Worm (Caenorhabditis elegans): ENCODE measurements around the gene sru-45.

sru-45 gene

DNA sequence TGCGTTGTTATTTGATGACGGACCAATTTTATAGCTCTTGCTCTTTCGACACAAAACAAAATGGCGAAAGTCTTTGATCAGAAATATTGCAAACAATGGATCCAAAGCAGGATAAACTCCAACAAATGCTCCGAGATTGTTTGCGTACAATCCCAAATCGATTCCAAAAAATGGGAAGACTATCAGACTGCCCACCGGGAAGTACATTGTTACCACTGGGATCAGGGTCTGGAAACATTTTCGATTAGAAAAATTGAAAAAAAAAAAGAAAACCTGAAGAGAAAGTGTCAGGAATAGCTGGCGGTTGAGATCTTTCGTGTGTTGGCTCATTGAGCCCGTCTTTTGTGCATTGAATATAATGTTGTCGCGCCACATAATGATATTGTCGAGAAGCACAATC lies 15.3 kb downstream of the sru-45 start:
- TF ChIP-seq ztf-18 (tag; optimal IDR thresholded peaks at IDR 0.05) (no peak), hmg-1.2 (GFP tag; IDR thresholded peaks at IDR 0.05) (no peak), bed-1 (GFP tag; IDR thresholded peaks at IDR 0.05) (no peak), pbrm-1 (GFP tag; IDR thresholded peaks at IDR 0.05) (no peak), D2030.7 (GFP tag; IDR thresholded peaks at IDR 0.05) (no peak), lin-40 (tag; optimal IDR thresholded peaks at IDR 0.05) (no peak), hlh-12 (tag; optimal IDR thresholded peaks at IDR 0.05) (no peak), sptf-2 (GFP tag; optimal IDR thresholded peaks at IDR 0.05) (no peak), Y79H2A.3 (GFP tag; conservative IDR thresholded peaks at IDR 0.05) (no peak), F55B11.4 (tag; optimal IDR thresholded peaks at IDR 0.05; ENCODE audit: borderline replicate concordance, insufficient read depth) (no peak)

DNA sequence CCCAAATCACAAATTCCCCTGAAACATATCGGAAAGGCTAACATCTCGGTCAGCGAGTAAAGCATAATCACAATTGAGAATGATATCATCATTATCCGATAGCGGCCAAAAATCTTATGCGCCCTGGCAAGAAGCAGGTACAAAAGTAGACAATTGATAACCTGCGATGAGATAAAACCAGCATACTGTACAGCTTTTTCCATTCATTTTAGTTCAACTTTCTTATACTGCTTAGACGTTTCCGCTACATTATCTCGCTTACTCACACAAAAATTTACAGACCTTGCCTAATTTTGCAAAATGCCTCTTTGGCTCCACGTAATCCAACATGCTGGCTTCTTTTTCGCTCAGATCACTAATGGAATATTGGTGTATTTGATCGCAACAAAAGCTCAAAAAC lies 17.2 kb downstream of the sru-45 start, which contains the start of gene str-150:
TSS of gene str-150 (plus strand) at position 301 of the 400 bp plus-strand sequence.
- TF ChIP-seq nhr-179 (tag; optimal IDR thresholded peaks at IDR 0.05) = no peak
- no peak for TF ChIP-seq F49E8.2 (tag; optimal IDR thresholded peaks at IDR 0.05; ENCODE audit: insufficient read depth)
- TF ChIP-seq rpc-1 (optimal IDR thresholded peaks at IDR 0.05) = no peak
- TF ChIP-seq rpc-1 (tag; optimal IDR thresholded peaks at IDR 0.05) = no peak
- TF ChIP-seq ceh-27 (GFP tag; optimal IDR thresholded peaks at IDR 0.05) = no peak
- TF ChIP-seq hmg-20 (GFP tag; IDR thresholded peaks at IDR 0.05) = no peak
- TF ChIP-seq ccch-3 (GFP tag; optimal IDR thresholded peaks at IDR 0.05) = no peak
- no peak for TF ChIP-seq ceh-100 (GFP tag; IDR thresholded peaks at IDR 0.05)
- TF ChIP-seq somi-1 (GFP tag; optimal IDR thresholded peaks at IDR 0.05) = no peak
- no peak for TF ChIP-seq nfya-1 (tag; optimal IDR thresholded peaks at IDR 0.05; ENCODE audit: borderline replicate concordance, insufficient read depth)
- TF ChIP-seq Y95B8A.8 (GFP tag; IDR thresholded peaks at IDR 0.05) = no peak
- no peak for TF ChIP-seq F23B12.7 (tag; optimal IDR thresholded peaks at IDR 0.05; ENCODE audit: insufficient read depth)
- TF ChIP-seq madf-8 (GFP tag; conservative IDR thresholded peaks at IDR 0.05) = no peak

DNA sequence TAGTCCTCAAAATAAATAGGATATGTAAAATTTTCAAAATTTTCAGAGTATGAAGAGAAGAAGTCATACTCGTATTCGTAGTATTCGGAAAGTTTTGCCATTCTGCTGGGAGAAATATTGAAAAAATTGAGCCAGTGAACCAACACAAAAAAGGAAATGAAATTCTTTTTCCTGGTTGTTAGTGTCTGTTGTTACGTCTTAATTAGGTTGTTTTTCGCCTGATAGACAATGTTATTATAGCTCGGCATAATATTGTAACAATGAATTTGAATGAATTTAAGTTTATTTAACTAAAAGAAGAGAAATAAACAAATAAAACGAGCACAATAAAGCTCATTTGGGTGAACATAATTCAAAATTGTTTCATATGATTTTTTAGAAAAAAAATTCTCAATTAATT lies 22.7 kb downstream of the sru-45 start, which contains the start of gene srw-73:
TSS of gene srw-73 (minus strand) at position 101 of the 400 bp plus-strand sequence.
- no peak for TF ChIP-seq F23B12.7 (tag; optimal IDR thresholded peaks at IDR 0.05; ENCODE audit: insufficient read depth)
- no peak for TF ChIP-seq somi-1 (GFP tag; optimal IDR thresholded peaks at IDR 0.05)
- TF ChIP-seq hmg-1.2 (GFP tag; IDR thresholded peaks at IDR 0.05) = no peak
- TF ChIP-seq repo-1 (tag; optimal IDR thresholded peaks at IDR 0.05) = no peak
- TF ChIP-seq ztf-18 (tag; optimal IDR thresholded peaks at IDR 0.05) = no peak
- no peak for TF ChIP-seq xnd-1 (tag; optimal IDR thresholded peaks at IDR 0.05)
- no peak for TF ChIP-seq unc-130 (GFP tag; optimal IDR thresholded peaks at IDR 0.05)
- TF ChIP-seq sptf-2 (GFP tag; optimal IDR thresholded peaks at IDR 0.05) = no peak
- no peak for TF ChIP-seq ztf-25 (GFP tag; IDR thresholded peaks at IDR 0.05)
- no peak for TF ChIP-seq madf-10 (tag; optimal IDR thresholded peaks at IDR 0.05)
- no peak for TF ChIP-seq lag-1 (GFP tag; IDR thresholded peaks at IDR 0.05)
- TF ChIP-seq mxl-1 (tag; optimal IDR thresholded peaks at IDR 0.05) = no peak
- TF ChIP-seq hlh-26 (GFP tag; conservative IDR thresholded peaks at IDR 0.05) = no peak
- no peak for TF ChIP-seq nhr-90 (tag; optimal IDR thresholded peaks at IDR 0.05)
- no peak for TF ChIP-seq ceh-100 (GFP tag; IDR thresholded peaks at IDR 0.05)
- no peak for TF ChIP-seq nhr-120 (GFP tag; IDR thresholded peaks at IDR 0.05)

DNA sequence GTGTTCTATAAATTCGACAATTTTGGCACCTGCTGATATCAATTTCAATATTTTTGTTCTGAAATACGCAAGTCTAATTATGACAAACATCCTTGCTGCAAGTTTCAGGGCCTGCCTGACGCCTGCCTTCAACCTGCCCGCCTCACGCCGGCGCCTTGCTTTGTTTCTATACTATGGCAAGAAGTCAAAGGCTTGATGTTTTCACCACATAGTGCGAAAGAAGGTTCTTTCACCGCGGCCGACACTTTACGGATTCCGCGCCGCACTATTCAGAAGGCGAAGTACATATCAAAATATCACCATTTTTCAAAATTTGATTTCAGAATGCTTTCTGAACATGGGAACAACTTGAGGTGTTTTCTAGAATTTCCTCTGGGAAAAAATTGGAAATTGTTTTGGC lies 23.7 kb downstream of the sru-45 start:
- TF ChIP-seq lin-26 (GFP tag; IDR thresholded peaks at IDR 0.05) (no peak), snpc-4 (GFP tag; optimal IDR thresholded peaks at IDR 0.05) (no peak), snpc-4 (tag; optimal IDR thresholded peaks at IDR 0.05) (peak in 2 of 4 experiments; percentile 31 to 58)

All from whole organism, young adult.